Worm (Caenorhabditis elegans) whole organism, young adult: ENCODE results near the gene pygl-1.

Source experiments
- B0035.1 ChIP-seq: sonication (generic microtip); optimal IDR thresholded peaks from 2 replicates; lab custom pipeline; 2016; ENCODE audit warnings: missing genetic modification characterization, mild to moderate bottlenecking, missing compliant biosample characterization, missing genotype, missing genetic modification reagents
- F33H1.4 ChIP-seq: fragments of 200-800 bp; sonication (Bioruptor generic); IDR thresholded peaks from 2 replicates; pipeline ENCODE4 v1.3.6; 2022; ENCODE audit warnings: missing genetic modification reagents, missing genetic modification characterization, missing compliant biosample characterization
- F52B5.7 ChIP-seq: sonication (generic microtip); optimal IDR thresholded peaks from 2 replicates; lab custom pipeline; 2016; ENCODE audit warnings: mild to moderate bottlenecking, missing genetic modification characterization, missing compliant biosample characterization
- F55B11.4 ChIP-seq: sonication (generic microtip); optimal IDR thresholded peaks from 2 replicates; lab custom pipeline; 2016; ENCODE audit warnings: missing compliant biosample characterization, missing genetic modification characterization, borderline replicate concordance; ENCODE audit not compliant: insufficient read depth
- F57C9.4 ChIP-seq: sonication (generic microtip); optimal IDR thresholded peaks from 2 replicates; lab custom pipeline; 2017; ENCODE audit warnings: mild to moderate bottlenecking, missing genetic modification characterization, missing compliant biosample characterization
- T07F8.4 ChIP-seq: sonication (generic microtip); optimal IDR thresholded peaks from 2 replicates; lab custom pipeline; 2016; ENCODE audit warnings: mild to moderate bottlenecking, missing genetic modification characterization, moderate library complexity, missing compliant biosample characterization
- Y53G8AR.9 ChIP-seq: fragments of 200-800 bp; sonication (Bioruptor generic); conservative IDR thresholded peaks from 2 replicates; pipeline ENCODE4 v1.3.6; 2022; ENCODE audit warnings: missing genetic modification reagents, missing genetic modification characterization, missing compliant biosample characterization
- Y56A3A.18 ChIP-seq: fragments of 200-800 bp; sonication (Bioruptor generic); IDR thresholded peaks from 2 replicates; pipeline ENCODE4 v1.3.6; 2022; ENCODE audit warnings: missing genetic modification reagents, missing genetic modification characterization, missing compliant biosample characterization
- Y67H2A.10 ChIP-seq: fragments of 200-800 bp; sonication (Bioruptor generic); conservative IDR thresholded peaks from 2 replicates; pipeline ENCODE4 v1.3.6; 2022; ENCODE audit warnings: missing genetic modification reagents, missing genetic modification characterization, missing compliant biosample characterization
- Y79H2A.3 ChIP-seq: fragments of 200-800 bp; sonication (Bioruptor generic); conservative IDR thresholded peaks from 2 replicates; pipeline ENCODE4 v1.3.6; 2022; ENCODE audit warnings: missing genetic modification reagents, missing genetic modification characterization, missing compliant biosample characterization
- ZK185.1 ChIP-seq: sonication (generic microtip); optimal IDR thresholded peaks from 2 replicates; lab custom pipeline; 2016; ENCODE audit warnings: mild to moderate bottlenecking, missing genetic modification characterization, missing compliant biosample characterization; ENCODE audit not compliant: poor library complexity, severe bottlenecking
- akir-1 ChIP-seq: fragments of 200-800 bp; sonication (Bioruptor generic); optimal IDR thresholded peaks from 2 replicates; lab custom pipeline; 2018; ENCODE audit warnings: mild to moderate bottlenecking, missing genetic modification characterization, moderate library complexity, missing compliant biosample characterization
- ama-1 ChIP-seq, 3 experiments: fragments of 150-350 bp in 1 of 3; sonication (generic microtip) in 2 of 3; optimal IDR thresholded peaks; 2 replicates each; lab custom pipeline; 2014 to 2018; ENCODE audit warnings: missing biosample characterization in 2 of 3, missing genetic modification characterization in 2 of 3, missing genetic modification reagents in 2 of 3
- aptf-2 ChIP-seq: fragments of 200-800 bp; sonication (Bioruptor generic); conservative IDR thresholded peaks from 2 replicates; pipeline ENCODE4 v1.3.6; 2022; ENCODE audit warnings: missing genetic modification reagents, missing genetic modification characterization, missing compliant biosample characterization
- athp-1 ChIP-seq: sonication (generic microtip); optimal IDR thresholded peaks from 2 replicates; lab custom pipeline; 2017; ENCODE audit warnings: mild to moderate bottlenecking, missing genetic modification characterization, missing compliant biosample characterization
- cebp-1 ChIP-seq, 2 experiments: fragments of 200-800 bp in 1 of 2; sonication (Bioruptor generic) in 1 of 2; sonication (generic microtip) in 1 of 2; IDR thresholded peaks in 1 of 2; optimal IDR thresholded peaks in 1 of 2; 2 replicates each; pipeline versions ENCODE4 v1.3.6 to Lab custom; 2017 to 2022; ENCODE audit warnings: missing compliant biosample characterization in 2 of 2, missing genetic modification characterization in 2 of 2, mild to moderate bottlenecking in 1 of 2, missing genetic modification reagents in 1 of 2, moderate library complexity in 1 of 2
- cebp-2 ChIP-seq: fragments of 200-800 bp; sonication (Bioruptor generic); IDR thresholded peaks from 2 replicates; pipeline ENCODE4 v1.3.6; 2022; ENCODE audit warnings: missing genetic modification characterization, missing compliant biosample characterization
- ceh-100 ChIP-seq: fragments of 200-800 bp; sonication (Bioruptor generic); IDR thresholded peaks from 2 replicates; pipeline ENCODE4 v1.3.6; 2022; ENCODE audit warnings: missing genetic modification reagents, missing genetic modification characterization, missing compliant biosample characterization
- ceh-27 ChIP-seq: fragments of 200-800 bp; sonication (Bioruptor generic); optimal IDR thresholded peaks from 2 replicates; lab custom pipeline; 2018; ENCODE audit warnings: mild to moderate bottlenecking, missing genetic modification characterization, moderate library complexity, missing compliant biosample characterization
- ceh-91 ChIP-seq: fragments of 200-800 bp; sonication (Bioruptor generic); IDR thresholded peaks from 2 replicates; pipeline ENCODE4 v1.3.6; 2022; ENCODE audit warnings: missing genetic modification reagents, missing genetic modification characterization, missing compliant biosample characterization
- chd-7 ChIP-seq: sonication (generic microtip); optimal IDR thresholded peaks from 2 replicates; lab custom pipeline; 2016; ENCODE audit warnings: mild to moderate bottlenecking, missing genetic modification characterization, moderate library complexity, missing compliant biosample characterization
- die-1 ChIP-seq: sonication (generic microtip); optimal IDR thresholded peaks from 2 replicates; lab custom pipeline; 2016; ENCODE audit warnings: missing genotype, mild to moderate bottlenecking, missing genetic modification characterization, missing compliant biosample characterization
- efl-1 ChIP-seq: fragments of 150-350 bp; optimal IDR thresholded peaks from 2 replicates; lab custom pipeline; 2014; ENCODE audit warnings: missing biosample characterization, missing genetic modification reagents, missing genetic modification characterization
- gei-17 ChIP-seq: fragments of 200-800 bp; sonication (Bioruptor generic); optimal IDR thresholded peaks from 2 replicates; lab custom pipeline; 2018; ENCODE audit warnings: mild to moderate bottlenecking, missing genetic modification characterization, missing compliant biosample characterization
- hlh-26 ChIP-seq: fragments of 200-800 bp; sonication (Bioruptor generic); conservative IDR thresholded peaks from 2 replicates; pipeline ENCODE4 v1.3.6; 2022; ENCODE audit warnings: missing genetic modification reagents, missing genetic modification characterization, missing compliant biosample characterization
- hmg-1.2 ChIP-seq: fragments of 200-800 bp; sonication (Bioruptor generic); IDR thresholded peaks from 2 replicates; pipeline ENCODE4 v1.3.6; 2022; ENCODE audit warnings: missing genetic modification reagents, missing genetic modification characterization, missing compliant biosample characterization
- let-526 ChIP-seq: fragments of 200-800 bp; sonication (Bioruptor generic); IDR thresholded peaks from 2 replicates; pipeline ENCODE4 v1.3.6; 2022; ENCODE audit warnings: missing genetic modification reagents, missing genetic modification characterization, missing compliant biosample characterization
- lin-26 ChIP-seq: fragments of 200-800 bp; sonication (Bioruptor generic); IDR thresholded peaks from 2 replicates; pipeline ENCODE4 v1.3.6; 2022; ENCODE audit warnings: missing genetic modification reagents, missing genetic modification characterization, missing compliant biosample characterization
- lin-40 ChIP-seq: sonication (generic microtip); optimal IDR thresholded peaks from 2 replicates; lab custom pipeline; 2016; ENCODE audit warnings: missing genetic modification characterization, mild to moderate bottlenecking, missing compliant biosample characterization, missing genotype, missing genetic modification reagents
- lsy-27 ChIP-seq: sonication (generic microtip); optimal IDR thresholded peaks from 2 replicates; lab custom pipeline; 2017; ENCODE audit warnings: missing genetic modification characterization, mild to moderate bottlenecking, missing compliant biosample characterization, antibody characterized with exemption, missing genotype, borderline replicate concordance; ENCODE audit not compliant: insufficient read depth
- madf-8 ChIP-seq: fragments of 200-800 bp; sonication (Bioruptor generic); conservative IDR thresholded peaks from 2 replicates; pipeline ENCODE4 v1.3.6; 2022; ENCODE audit warnings: missing genetic modification reagents, missing genetic modification characterization, missing compliant biosample characterization
- mcd-1 ChIP-seq: fragments of 200-800 bp; sonication (Bioruptor generic); IDR thresholded peaks from 2 replicates; pipeline ENCODE4 v1.3.6; 2022; ENCODE audit warnings: missing genetic modification reagents, missing genetic modification characterization, missing compliant biosample characterization
- mxl-1 ChIP-seq: sonication (generic microtip); optimal IDR thresholded peaks from 2 replicates; lab custom pipeline; 2016; ENCODE audit warnings: missing genetic modification characterization, missing compliant biosample characterization
- nfya-1 ChIP-seq: sonication (generic microtip); optimal IDR thresholded peaks from 2 replicates; lab custom pipeline; 2017; ENCODE audit warnings: antibody characterized with exemption, missing compliant biosample characterization, missing genetic modification characterization, borderline replicate concordance; ENCODE audit not compliant: insufficient read depth
- nfya-2 ChIP-seq: fragments of 200-800 bp; sonication (Bioruptor generic); IDR thresholded peaks from 2 replicates; pipeline ENCODE4 v1.3.6; 2022; ENCODE audit warnings: missing genetic modification reagents, missing genetic modification characterization, missing compliant biosample characterization
- nfyb-1 ChIP-seq: fragments of 200-800 bp; sonication (Bioruptor generic); IDR thresholded peaks from 2 replicates; pipeline ENCODE4 v1.3.6; 2022; ENCODE audit warnings: missing genetic modification reagents, missing genetic modification characterization, missing compliant biosample characterization
- nhr-27 ChIP-seq: fragments of 200-800 bp; sonication (Bioruptor generic); optimal IDR thresholded peaks from 2 replicates; lab custom pipeline; 2018; ENCODE audit warnings: mild to moderate bottlenecking, missing genetic modification characterization, moderate library complexity, missing compliant biosample characterization
- nhr-80 ChIP-seq: sonication (generic microtip); optimal IDR thresholded peaks from 2 replicates; lab custom pipeline; 2016; ENCODE audit warnings: missing genetic modification characterization, missing compliant biosample characterization
- pha-4 ChIP-seq: fragments of 150-350 bp; sonication (generic microtip); optimal IDR thresholded peaks from 2 replicates; lab custom pipeline; 2014; ENCODE audit warnings: missing biosample characterization, missing genetic modification reagents, missing genetic modification characterization
- snpc-1.3 ChIP-seq: sonication (generic microtip); optimal IDR thresholded peaks from 2 replicates; lab custom pipeline; 2017; ENCODE audit warnings: missing genetic modification characterization, mild to moderate bottlenecking, missing compliant biosample characterization, antibody characterized with exemption, moderate library complexity, missing genotype, missing genetic modification reagents; ENCODE audit not compliant: insufficient read depth
- snpc-3.4 ChIP-seq: sonication (generic microtip); optimal IDR thresholded peaks from 2 replicates; lab custom pipeline; 2017; ENCODE audit warnings: missing genetic modification characterization, mild to moderate bottlenecking, missing compliant biosample characterization, antibody characterized with exemption, moderate library complexity, missing genotype, missing genetic modification reagents
- sptf-2 ChIP-seq: fragments of 200-800 bp; sonication (Bioruptor generic); optimal IDR thresholded peaks from 2 replicates; lab custom pipeline; 2018; ENCODE audit warnings: mild to moderate bottlenecking, missing genetic modification characterization, missing compliant biosample characterization
- tbx-9 ChIP-seq: sonication (generic microtip); optimal IDR thresholded peaks from 2 replicates; lab custom pipeline; 2016; ENCODE audit warnings: borderline replicate concordance, missing genetic modification characterization, inconsistent platforms, missing compliant biosample characterization
- xnd-1 ChIP-seq: sonication (generic microtip); optimal IDR thresholded peaks from 2 replicates; lab custom pipeline; 2016; ENCODE audit warnings: missing genotype, missing genetic modification reagents, missing genetic modification characterization, missing compliant biosample characterization
- ztf-18 ChIP-seq: sonication (generic microtip); optimal IDR thresholded peaks from 2 replicates; lab custom pipeline; 2016; ENCODE audit warnings: missing genotype, mild to moderate bottlenecking, missing genetic modification characterization, missing compliant biosample characterization
- ztf-22 ChIP-seq: fragments of 200-800 bp; sonication (Bioruptor generic); optimal IDR thresholded peaks from 2 replicates; lab custom pipeline; 2018; ENCODE audit warnings: mild to moderate bottlenecking, missing genetic modification characterization, moderate library complexity, missing compliant biosample characterization
- ztf-25 ChIP-seq: fragments of 200-800 bp; sonication (Bioruptor generic); IDR thresholded peaks from 2 replicates; pipeline ENCODE4 v1.3.6; 2022; ENCODE audit warnings: missing genetic modification reagents, missing genetic modification characterization, missing compliant biosample characterization

The pygl-1 gene

DNA sequence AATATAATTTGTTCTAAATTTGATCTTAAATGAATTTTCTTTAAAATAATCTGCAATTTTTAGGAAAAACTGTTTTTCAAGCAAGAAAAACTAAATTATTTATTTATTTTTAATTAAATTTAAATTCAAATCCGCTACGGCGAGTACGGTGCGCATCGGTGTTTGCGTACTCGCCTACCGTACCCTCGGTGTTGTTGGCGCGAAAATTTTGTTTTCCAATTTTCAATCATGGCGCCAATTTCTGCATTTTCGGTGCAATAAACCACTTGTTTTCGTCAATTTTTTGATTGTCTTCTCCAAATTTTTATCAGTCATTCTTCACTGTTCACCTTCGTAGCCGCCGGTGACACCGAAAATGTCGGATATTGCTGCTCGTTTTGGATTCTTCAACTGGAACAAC lies at the start of gene pygl-1 (continued):
- TF ChIP-seq Y67H2A.10, result 0 out of 2 replicates have a peak, but pooled peaks have one; percentile 40
- TF ChIP-seq snpc-1.3 (tag; lab: Kevin White, UChicago), result peak; percentile 92
- no peak for TF ChIP-seq nhr-27 (tag; lab: Kevin White, UChicago)
- no peak for TF ChIP-seq tbx-9
- TF ChIP-seq F33H1.4 (GFP tag; lab: Robert Waterston, UW), result peak; percentile 86
- TF ChIP-seq chd-7 (tag; lab: Kevin White, UChicago), result no peak
- no peak for TF ChIP-seq nfyb-1
- TF ChIP-seq cebp-2 (GFP tag; lab: Robert Waterston, UW), result no peak
- no peak for TF ChIP-seq cebp-1 (GFP tag; IDR thresholded peaks at IDR 0.05; lab: Robert Waterston, UW)
- no peak for TF ChIP-seq cebp-1 (tag; optimal IDR thresholded peaks at IDR 0.05; lab: Kevin White, UChicago)
- TF ChIP-seq ztf-25, result no peak
- no peak for TF ChIP-seq mxl-1 (tag; lab: Kevin White, UChicago)
- no peak for TF ChIP-seq gei-17 (GFP tag; lab: Kevin White, UChicago)
- no peak for TF ChIP-seq nfya-2
- TF ChIP-seq Y53G8AR.9 (GFP tag; lab: Robert Waterston, UW), result peak; percentile 64
- no peak for TF ChIP-seq F52B5.7 (tag; lab: Kevin White, UChicago)
- TF ChIP-seq let-526, result no peak
- no peak for TF ChIP-seq nfya-1 (tag; lab: Kevin White, UChicago)
- TF ChIP-seq mcd-1 (GFP tag; lab: Robert Waterston, UW), result peak; percentile 73
- TF ChIP-seq ceh-27, result no peak
- peak; percentile 48 for TF ChIP-seq athp-1 (tag; lab: Kevin White, UChicago)
- TF ChIP-seq lin-40 (tag; lab: Kevin White, UChicago), result no peak
- TF ChIP-seq hlh-26, result no peak
- TF ChIP-seq xnd-1 (tag; lab: Kevin White, UChicago), result peak; percentile 97
- no peak for TF ChIP-seq ZK185.1 (tag; lab: Kevin White, UChicago)
- peak; percentile 99 for TF ChIP-seq ceh-91 (GFP tag; lab: Robert Waterston, UW)
- TF ChIP-seq ztf-18 (tag; lab: Kevin White, UChicago), result no peak
- no peak for TF ChIP-seq F57C9.4
- TF ChIP-seq die-1 (tag; lab: Kevin White, UChicago), result no peak
- TF ChIP-seq ama-1 (optimal IDR thresholded peaks at IDR 0.05; lab: Kevin White, UChicago), result no peak
- TF ChIP-seq ama-1 (GFP tag; optimal IDR thresholded peaks at IDR 0.05; lab: Kevin White, UChicago), result no peak
- no peak for TF ChIP-seq lin-26 (GFP tag; lab: Robert Waterston, UW)
- TF ChIP-seq B0035.1 (tag; lab: Kevin White, UChicago), result no peak
- no peak for TF ChIP-seq akir-1
- peak; percentile 89 for TF ChIP-seq snpc-3.4 (tag; lab: Kevin White, UChicago)
- no peak for TF ChIP-seq nhr-80
- TF ChIP-seq Y56A3A.18 (GFP tag; lab: Robert Waterston, UW), result no peak
- no peak for TF ChIP-seq T07F8.4 (tag; lab: Kevin White, UChicago)
- peak; percentile 84 for TF ChIP-seq Y79H2A.3 (GFP tag; lab: Robert Waterston, UW)
- peak; percentile 97 for TF ChIP-seq madf-8 (GFP tag; lab: Robert Waterston, UW)
- no peak for TF ChIP-seq lsy-27 (tag; lab: Kevin White, UChicago)
- TF ChIP-seq hmg-1.2 (GFP tag; lab: Robert Waterston, UW), result peak; percentile 70
- peak; percentile 36; the same call in 1 of the 2 replicates for TF ChIP-seq aptf-2 (GFP tag; lab: Robert Waterston, UW)
- TF ChIP-seq pha-4 (tag; lab: Kevin White, UChicago), result no peak
- peak; percentile 99 for TF ChIP-seq efl-1 (GFP tag; lab: Kevin White, UChicago)
- no peak for TF ChIP-seq sptf-2
- TF ChIP-seq ztf-22 (GFP tag; lab: Kevin White, UChicago), result no peak
- TF ChIP-seq F55B11.4 (tag; lab: Kevin White, UChicago), result no peak
- no peak for TF ChIP-seq ceh-100
